Worm (Caenorhabditis elegans) whole organism, dauer: ENCODE data around the gene F53B1.8.

ENCODE experiments used
- unc-62 ChIP-seq: sonication (generic microtip); optimal IDR thresholded peaks from 2 replicates; lab custom pipeline; 2017; ENCODE audit warnings: missing biosample characterization, missing genetic modification reagents, missing genetic modification characterization

The F53B1.8 gene

DNA sequence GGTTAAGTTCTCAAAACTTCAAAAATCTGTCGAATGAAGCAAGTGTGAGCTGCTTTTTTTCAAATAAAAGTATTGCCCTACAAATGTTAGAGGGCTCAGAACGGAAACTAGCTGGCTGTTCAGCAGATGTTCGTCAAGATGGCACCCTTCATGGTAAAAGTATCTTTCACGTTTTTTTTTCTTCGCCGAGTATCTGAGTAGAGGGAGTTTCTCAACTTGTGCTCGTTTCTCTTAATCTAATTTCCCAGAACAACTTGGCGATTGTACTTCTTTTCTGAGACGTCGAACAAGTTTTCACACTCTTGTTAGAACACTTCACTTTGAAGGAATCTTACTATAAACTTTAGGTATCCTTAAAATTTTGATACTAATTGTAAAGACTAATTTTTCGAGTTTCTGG is 42.3 kb downstream of the F53B1.8 start:
- no peak for TF ChIP-seq unc-62 (GFP tag; lab: Kevin White, UChicago)

DNA sequence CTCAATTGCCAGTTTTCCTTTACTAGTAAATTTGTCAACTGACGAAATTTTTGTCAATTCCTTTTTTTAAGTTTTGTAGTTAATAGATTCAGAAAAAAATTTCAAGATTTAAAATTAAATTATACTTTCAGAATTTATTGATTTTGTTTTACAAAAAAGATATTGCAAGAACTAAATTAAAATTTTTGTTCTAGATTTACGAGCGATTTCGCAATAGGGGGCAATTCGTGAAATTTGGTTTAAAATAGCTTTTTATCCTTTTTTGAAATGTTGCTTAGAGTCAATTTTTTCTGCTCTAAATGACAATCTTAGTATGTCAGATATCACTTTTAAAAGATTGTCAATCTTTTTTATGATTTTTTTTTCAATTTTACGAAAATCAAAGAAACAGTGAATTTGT is 44.5 kb downstream of the F53B1.8 start:
- no peak for TF ChIP-seq unc-62 (GFP tag; lab: Kevin White, UChicago)

DNA sequence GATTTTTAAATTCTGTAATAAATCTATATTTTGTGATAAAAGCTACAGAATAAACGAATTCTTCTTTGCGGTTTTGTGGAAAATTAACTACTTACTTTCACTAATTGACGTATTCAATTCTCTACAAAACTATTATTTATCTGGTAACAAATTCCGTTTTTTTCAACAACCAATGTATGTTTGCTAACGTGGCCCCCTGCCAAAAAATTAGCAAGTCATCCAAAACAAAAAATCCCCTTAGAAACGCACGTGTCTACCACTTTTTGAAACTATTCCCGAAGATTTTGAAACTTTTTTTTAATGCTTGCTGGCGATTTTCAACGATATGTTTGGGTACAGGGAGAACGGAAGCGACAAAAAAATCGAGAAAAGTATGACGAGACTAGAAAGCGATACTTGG is 45.1 kb downstream of the F53B1.8 start, which contains the start of gene F49H12.2:
Gene F49H12.2, plus strand, starts transcription at position 301 of the 400 bp plus-strand sequence.
- TF ChIP-seq unc-62 (GFP tag; lab: Kevin White, UChicago), result no peak

DNA sequence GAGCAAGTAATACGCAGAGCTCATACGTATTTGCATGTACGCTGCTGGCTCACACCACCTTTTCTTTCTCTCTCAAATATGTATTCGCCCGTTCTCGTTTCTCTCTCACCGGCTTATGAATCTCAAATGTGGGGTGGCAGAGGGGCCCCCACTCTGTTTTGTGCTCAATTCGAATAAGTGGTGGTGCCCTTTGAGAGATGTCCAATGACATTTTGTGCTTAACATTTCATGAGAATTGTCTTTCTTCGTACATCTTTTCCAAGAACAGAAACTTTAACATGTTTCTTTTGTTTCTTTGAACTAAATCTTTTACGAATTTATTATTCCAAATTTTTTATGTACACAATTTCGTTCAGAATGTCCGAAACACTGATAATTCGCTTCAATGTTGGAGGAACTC is 46.0 kb downstream of the F53B1.8 start, which contains the start of gene F49H12.3:
Gene F49H12.3, plus strand, starts transcription at position 357 of the 400 bp plus-strand sequence.
- no peak for TF ChIP-seq unc-62 (GFP tag; lab: Kevin White, UChicago)

DNA sequence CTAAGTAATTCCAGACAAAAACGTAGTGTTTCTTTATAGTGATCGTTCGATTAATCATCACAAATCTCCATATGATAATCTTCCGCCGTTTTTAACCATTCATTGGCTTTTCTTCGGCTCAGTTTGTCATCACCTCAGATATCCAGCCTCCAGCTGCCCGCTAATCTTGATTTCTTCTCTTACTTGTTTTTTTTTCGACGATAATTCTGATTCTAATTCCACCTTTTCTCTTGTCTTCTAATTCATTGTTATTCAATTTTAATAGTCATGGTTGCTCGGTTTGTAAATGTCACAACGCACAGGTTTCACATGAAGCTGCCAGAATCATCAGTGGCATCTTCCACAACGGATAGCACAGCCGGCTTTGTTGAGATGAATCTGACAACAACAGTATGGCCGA is 50.5 kb downstream of the F53B1.8 start, which contains the start of gene F49H12.4:
Gene F49H12.4, plus strand, starts transcription at position 301 of the 400 bp plus-strand sequence.
- no peak for TF ChIP-seq unc-62 (GFP tag; lab: Kevin White, UChicago)

DNA sequence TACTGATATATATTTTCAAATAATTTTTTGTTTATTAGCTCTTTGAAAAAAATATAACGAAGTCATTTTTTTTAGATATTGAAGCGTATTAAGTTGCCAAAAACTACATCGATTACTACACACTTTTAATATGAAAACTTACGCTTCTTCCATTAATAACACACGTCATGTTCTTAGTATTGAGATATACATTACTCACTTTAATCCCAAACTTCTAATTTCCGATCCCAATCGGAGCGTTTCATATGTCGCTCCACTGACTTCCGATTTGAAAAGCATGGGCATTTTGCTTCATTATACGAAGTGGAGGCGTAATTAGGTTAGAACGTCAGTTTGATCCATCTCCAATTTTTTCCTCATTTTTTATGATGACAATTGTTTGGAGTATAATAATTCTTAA is 51.2 kb downstream of the F53B1.8 start:
- TF ChIP-seq unc-62 (GFP tag; lab: Kevin White, UChicago), result no peak

DNA sequence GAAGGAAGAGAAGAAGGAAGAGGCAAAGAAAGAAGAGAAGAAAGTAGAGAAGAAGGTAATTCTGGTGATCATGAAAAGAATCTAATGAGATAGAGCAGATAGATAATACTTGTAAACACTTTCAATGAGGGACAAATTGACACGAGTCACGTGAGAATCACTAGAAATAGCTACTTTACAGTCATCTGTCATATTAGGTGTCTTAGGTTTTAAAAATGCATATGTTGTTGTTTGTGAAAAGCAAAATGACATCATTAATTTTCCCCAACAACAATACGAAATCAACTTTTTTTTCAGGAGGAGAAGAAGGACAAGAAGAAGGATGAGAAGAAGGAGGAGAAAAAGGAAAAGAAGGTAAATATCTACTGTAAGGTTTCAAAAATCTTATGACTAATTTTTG is 54.9 kb downstream of the F53B1.8 start:
- TF ChIP-seq unc-62 (GFP tag; lab: Kevin White, UChicago), result no peak

DNA sequence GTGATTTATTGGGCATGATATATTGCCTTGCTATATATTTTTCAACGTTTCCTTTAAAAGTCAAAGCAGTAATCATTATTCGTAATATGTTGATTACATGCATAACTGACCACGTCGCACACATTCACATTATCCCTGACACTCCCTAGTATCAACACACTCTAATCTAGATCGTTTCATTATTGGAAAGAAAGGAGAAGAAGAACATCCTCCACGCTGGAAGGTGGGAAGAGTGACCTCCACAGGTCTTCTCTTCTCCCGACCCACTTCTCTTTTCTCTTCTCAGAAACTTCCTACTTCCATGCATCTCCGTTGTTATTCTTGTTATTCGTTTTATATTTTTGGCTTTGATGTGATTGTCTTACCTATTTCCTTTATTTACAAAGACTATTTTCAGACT is 56.0 kb downstream of the F53B1.8 start, which contains the start of gene txdc-12.2:
Gene txdc-12.2, plus strand, starts transcription at position 396 of the 400 bp plus-strand sequence.
- no peak for TF ChIP-seq unc-62 (GFP tag; lab: Kevin White, UChicago)
